Worm (Caenorhabditis elegans) whole organism, late embryonic: ENCODE data around the gene wdr-5.3.

Experiments
- nhr-11 ChIP-seq: fragments of 150-350 bp; optimal IDR thresholded peaks from 2 replicates; lab custom pipeline; 2014; ENCODE audit warnings: missing biosample characterization, missing genetic modification characterization
- ztf-16 ChIP-seq: sonication (generic microtip); optimal IDR thresholded peaks from 2 replicates; lab custom pipeline; 2017; ENCODE audit warnings: missing genetic modification characterization, missing compliant biosample characterization

- TF ChIP-seq nhr-11 (tag; lab: Kevin White, UChicago) (no peak), ztf-16 (tag; lab: Kevin White, UChicago) (no peak)
Measured at ce11 chrV:10711829-10712607, 24.9 kb upstream of the wdr-5.3 start.
